Fruit fly (Drosophila melanogaster) whole organism: ENCODE data around the gene CG14153.

ENCODE experiments used
- CG8478 ChIP-seq: fragments of >200 bp; optimal IDR thresholded peaks from 2 replicates; lab custom pipeline; 2018; ENCODE audit warnings: inconsistent platforms
- Dll ChIP-seq: fragments of >200 bp; optimal IDR thresholded peaks from 2 replicates; lab custom pipeline; 2017
- EcR ChIP-seq, 2 experiments: fragments of >200 bp; optimal IDR thresholded peaks; 2 replicates each; lab custom pipeline; 2017; ENCODE audit warnings: missing biosample characterization in 2 of 2, missing genetic modification characterization in 2 of 2, missing genetic modification reagents in 2 of 2
- pan ChIP-seq: fragments of >200 bp; optimal IDR thresholded peaks from 2 replicates; lab custom pipeline; 2017
- psq ChIP-seq: fragments of >200 bp; optimal IDR thresholded peaks from 2 replicates; lab custom pipeline; 2017
- usp ChIP-seq: fragments of >200 bp; optimal IDR thresholded peaks from 2 replicates; lab custom pipeline; 2017; ENCODE audit warnings: missing biosample characterization, missing genetic modification characterization, mixed read lengths

The CG14153 gene

dm6 chr3L:10686625-10687024, 43.3 kb downstream of the CG14153 start:
- no peak for TF ChIP-seq usp
- no peak for TF ChIP-seq psq
- TF ChIP-seq EcR (GFP tag; optimal IDR thresholded peaks at IDR 0.05; lab: Kevin White, UChicago), result no peak
- TF ChIP-seq pan (lab: Kevin White, UChicago), result no peak
- no peak for TF ChIP-seq Dll (lab: Kevin White, UChicago)

DNA sequence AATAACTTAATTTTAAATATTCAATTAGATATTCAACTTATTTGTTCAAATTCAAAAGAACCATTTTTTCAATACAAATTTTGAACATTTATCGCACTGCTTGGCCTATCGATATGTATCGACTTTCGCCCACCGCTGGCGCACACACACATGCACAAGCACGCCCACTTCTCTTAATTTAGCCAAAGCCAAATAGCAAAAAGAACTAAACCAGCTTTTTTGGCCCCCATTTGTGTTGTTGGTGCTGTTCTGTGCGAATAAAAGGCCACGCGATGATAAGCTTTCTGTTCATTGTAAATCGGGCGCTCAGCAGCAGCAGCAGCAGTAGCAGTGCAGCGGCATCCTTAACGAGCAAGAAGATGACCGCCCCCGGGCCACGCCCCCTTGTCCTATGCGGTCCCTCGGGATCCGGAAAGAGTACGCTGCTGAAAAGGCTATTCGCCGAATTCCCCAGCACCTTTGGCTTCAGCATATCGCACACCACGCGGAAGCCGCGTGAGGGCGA, 47.6 kb downstream of the CG14153 start, which contains the start of gene CG11811:
TSS of gene CG11811 (plus strand) at position 121 of the 505 bp plus-strand sequence.
- TF ChIP-seq pan (lab: Kevin White, UChicago) (no peak), CG8478 (lab: Kevin White, UChicago) (no peak), EcR (GFP tag; optimal IDR thresholded peaks at IDR 0.05; lab: Kevin White, UChicago) (no peak), usp (no peak), psq (no peak), Dll (lab: Kevin White, UChicago) (no peak)

- TF ChIP-seq usp (no peak), CG8478 (lab: Kevin White, UChicago) (no peak), psq (no peak), EcR (GFP tag; optimal IDR thresholded peaks at IDR 0.05; lab: Kevin White, UChicago) (no peak), pan (lab: Kevin White, UChicago) (no peak), Dll (lab: Kevin White, UChicago) (no peak)
These were observed 49.3 kb downstream of the CG14153 start, which contains the start of gene CG33493 for dm6 chr3L:10692459-10693217. Gene CG33493 (minus strand): TSS chr3L:10693167.

DNA sequence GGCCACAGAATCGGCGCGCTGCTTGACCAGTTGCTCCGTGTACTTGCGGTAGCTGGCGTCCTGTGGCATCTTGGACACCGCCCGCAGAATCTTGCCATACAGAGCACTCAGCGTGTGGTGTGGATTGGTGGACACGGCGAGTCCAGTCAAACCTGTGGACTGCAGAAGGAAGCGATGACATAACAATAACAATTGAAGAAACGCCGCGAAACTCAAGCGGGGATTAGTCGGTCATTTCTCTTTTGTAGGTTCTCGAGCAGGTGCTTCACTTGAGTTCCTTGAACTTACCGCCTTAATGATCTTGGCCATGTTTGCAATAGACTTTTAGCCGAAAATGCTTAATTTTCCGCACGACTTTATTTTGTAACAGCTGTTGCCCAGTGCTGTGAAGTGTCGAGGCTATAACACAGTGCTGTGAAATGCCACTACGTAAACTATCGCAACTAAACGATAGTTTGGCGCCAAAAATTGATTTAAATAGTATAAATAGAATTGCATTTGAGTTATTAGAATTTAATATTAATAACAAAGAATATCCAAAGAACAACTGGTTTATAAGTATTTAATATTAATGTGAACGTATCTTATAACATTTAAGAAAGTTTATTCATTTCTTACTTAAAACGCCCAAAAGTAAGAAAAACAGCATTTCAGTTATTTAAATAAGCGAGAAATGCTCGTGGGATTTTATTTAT, 50.5 kb downstream of the CG14153 start, which contains the start of gene ND-13B:
TSS of gene ND-13B (minus strand) at position 400 of the 695 bp plus-strand sequence.
- no peak for TF ChIP-seq pan (lab: Kevin White, UChicago)
- TF ChIP-seq CG8478 (lab: Kevin White, UChicago), result no peak
- TF ChIP-seq psq, result no peak
- no peak for TF ChIP-seq Dll (lab: Kevin White, UChicago)
- TF ChIP-seq EcR (GFP tag; optimal IDR thresholded peaks at IDR 0.05; lab: Kevin White, UChicago), result no peak
- no peak for TF ChIP-seq usp
